Worm (Caenorhabditis elegans) whole organism, late embryonic: Measurements from ENCODE around the gene Y50E8A.12.
"Not testable (repeated sequence)": the region's sequence is repeated elsewhere in the genome, so short reads cannot be mapped to it uniquely, and the experiment has no call there.

Experiments used
- F13H6.1 ChIP-seq: sonication (generic microtip); optimal IDR thresholded peaks from 2 replicates; lab custom pipeline; 2016; ENCODE audit warnings: missing genetic modification characterization, missing compliant biosample characterization
- Y22D7AL.16 ChIP-seq: sonication (generic microtip); optimal IDR thresholded peaks from 2 replicates; lab custom pipeline; 2016; ENCODE audit warnings: missing genetic modification characterization, missing compliant biosample characterization
- ahr-1 ChIP-seq: sonication (generic microtip); optimal IDR thresholded peaks from 2 replicates; lab custom pipeline; 2016; ENCODE audit warnings: missing genetic modification characterization, missing compliant biosample characterization
- ceh-18 ChIP-seq: sonication (generic microtip); optimal IDR thresholded peaks from 2 replicates; lab custom pipeline; 2016; ENCODE audit warnings: missing genetic modification characterization, missing compliant biosample characterization
- ceh-2 ChIP-seq: sonication (generic microtip); optimal IDR thresholded peaks from 2 replicates; lab custom pipeline; 2016; ENCODE audit warnings: missing genotype, missing genetic modification characterization, missing compliant biosample characterization
- ceh-24 ChIP-seq: sonication (generic microtip); optimal IDR thresholded peaks from 2 replicates; lab custom pipeline; 2016; ENCODE audit warnings: mild to moderate bottlenecking, missing genetic modification characterization, missing compliant biosample characterization
- ceh-31 ChIP-seq: sonication (generic microtip); optimal IDR thresholded peaks from 2 replicates; lab custom pipeline; 2016; ENCODE audit warnings: missing genetic modification characterization, missing compliant biosample characterization
- ceh-34 ChIP-seq: sonication (generic microtip); optimal IDR thresholded peaks from 2 replicates; lab custom pipeline; 2016; ENCODE audit warnings: mild to moderate bottlenecking, missing genetic modification characterization, missing compliant biosample characterization
- che-1 ChIP-seq: sonication (generic microtip); optimal IDR thresholded peaks from 2 replicates; lab custom pipeline; 2016; ENCODE audit warnings: mild to moderate bottlenecking, missing genetic modification characterization, missing compliant biosample characterization
- dmd-4 ChIP-seq: sonication (generic microtip); optimal IDR thresholded peaks from 2 replicates; lab custom pipeline; 2016; ENCODE audit warnings: borderline replicate concordance, missing genetic modification characterization, missing compliant biosample characterization
- elt-2 ChIP-seq: sonication (generic microtip); optimal IDR thresholded peaks from 2 replicates; lab custom pipeline; 2016; ENCODE audit warnings: missing genetic modification reagents, missing genetic modification characterization, missing compliant biosample characterization
- eyg-1 ChIP-seq: sonication (generic microtip); optimal IDR thresholded peaks from 2 replicates; lab custom pipeline; 2016; ENCODE audit warnings: missing genotype, missing genetic modification characterization, missing compliant biosample characterization
- fkh-10 ChIP-seq: fragments of 150-350 bp; optimal IDR thresholded peaks from 2 replicates; lab custom pipeline; 2014; ENCODE audit warnings: missing biosample characterization, missing genetic modification reagents, missing genetic modification characterization
- fkh-6 ChIP-seq: sonication (generic microtip); optimal IDR thresholded peaks from 2 replicates; lab custom pipeline; 2016; ENCODE audit warnings: missing genetic modification characterization, missing compliant biosample characterization
- gmeb-2 ChIP-seq: sonication (generic microtip); optimal IDR thresholded peaks from 2 replicates; lab custom pipeline; 2016; ENCODE audit warnings: missing genetic modification characterization, inconsistent platforms, missing compliant biosample characterization
- hlh-30 ChIP-seq: sonication (generic microtip); optimal IDR thresholded peaks from 2 replicates; lab custom pipeline; 2017; ENCODE audit warnings: antibody characterized with exemption, missing genetic modification characterization, missing compliant biosample characterization; ENCODE audit not compliant: insufficient read depth
- hlh-6 ChIP-seq: sonication (generic microtip); optimal IDR thresholded peaks from 2 replicates; lab custom pipeline; 2016; ENCODE audit warnings: missing genotype, missing genetic modification characterization, missing compliant biosample characterization
- hlh-8 ChIP-seq: sonication (generic microtip); optimal IDR thresholded peaks from 2 replicates; lab custom pipeline; 2016; ENCODE audit warnings: missing genotype, missing genetic modification characterization, missing compliant biosample characterization
- lin-11 ChIP-seq: fragments of 200-800 bp; sonication (Bioruptor generic); optimal IDR thresholded peaks from 2 replicates; lab custom pipeline; 2018; ENCODE audit warnings: mild to moderate bottlenecking, missing genetic modification characterization, missing compliant biosample characterization
- madf-2 ChIP-seq: sonication (generic microtip); optimal IDR thresholded peaks from 2 replicates; lab custom pipeline; 2017; ENCODE audit warnings: missing genetic modification characterization, missing compliant biosample characterization
- mec-3 ChIP-seq: sonication (generic microtip); optimal IDR thresholded peaks from 2 replicates; lab custom pipeline; 2016; ENCODE audit warnings: borderline replicate concordance, missing genetic modification characterization, missing compliant biosample characterization
- nhr-11 ChIP-seq: fragments of 150-350 bp; optimal IDR thresholded peaks from 2 replicates; lab custom pipeline; 2014; ENCODE audit warnings: missing biosample characterization, missing genetic modification characterization
- nhr-232 ChIP-seq: sonication (generic microtip); optimal IDR thresholded peaks from 2 replicates; lab custom pipeline; 2016; ENCODE audit warnings: missing genetic modification characterization, missing compliant biosample characterization
- npax-4 ChIP-seq: sonication (generic microtip); optimal IDR thresholded peaks from 2 replicates; lab custom pipeline; 2016; ENCODE audit warnings: missing genetic modification characterization, missing compliant biosample characterization
- pag-3 ChIP-seq: sonication (generic microtip); optimal IDR thresholded peaks from 2 replicates; lab custom pipeline; 2016; ENCODE audit warnings: missing compliant biosample characterization, missing genetic modification characterization, borderline replicate concordance
- pax-1 ChIP-seq: fragments of 150-350 bp; optimal IDR thresholded peaks from 2 replicates; lab custom pipeline; 2014; ENCODE audit warnings: missing biosample characterization, missing genetic modification characterization
- pha-2 ChIP-seq: sonication (generic microtip); optimal IDR thresholded peaks from 2 replicates; lab custom pipeline; 2017; ENCODE audit warnings: mild to moderate bottlenecking, missing genetic modification characterization, missing compliant biosample characterization
- sox-2 ChIP-seq: fragments of 200-800 bp; sonication (Bioruptor generic); IDR thresholded peaks from 2 replicates; pipeline ENCODE4 v1.3.6; 2022; ENCODE audit warnings: missing genetic modification reagents, missing genetic modification characterization, missing compliant biosample characterization
- tbx-2 ChIP-seq: sonication (generic microtip); optimal IDR thresholded peaks from 2 replicates; lab custom pipeline; 2016; ENCODE audit warnings: missing genetic modification characterization, missing compliant biosample characterization
- tbx-7 ChIP-seq: sonication (generic microtip); optimal IDR thresholded peaks from 2 replicates; lab custom pipeline; 2016; ENCODE audit warnings: missing genotype, missing genetic modification characterization, missing compliant biosample characterization
- unc-3 ChIP-seq, 2 experiments: fragments of 200-800 bp in 1 of 2; sonication (Bioruptor generic) in 1 of 2; sonication (generic microtip) in 1 of 2; conservative IDR thresholded peaks in 1 of 2; optimal IDR thresholded peaks in 1 of 2; 2 replicates each; pipeline versions ENCODE4 v1.3.6 to Lab custom; 2016 to 2022; ENCODE audit warnings: missing compliant biosample characterization in 2 of 2, missing genetic modification characterization in 2 of 2, missing genetic modification reagents in 1 of 2
- unc-42 ChIP-seq: sonication (generic microtip); optimal IDR thresholded peaks from 2 replicates; lab custom pipeline; 2016; ENCODE audit warnings: missing genotype, missing genetic modification characterization, missing compliant biosample characterization
- unc-55 ChIP-seq: sonication (generic microtip); optimal IDR thresholded peaks from 2 replicates; lab custom pipeline; 2017; ENCODE audit warnings: missing biosample characterization, missing genetic modification reagents, missing genetic modification characterization
- zip-5 ChIP-seq: sonication (generic microtip); optimal IDR thresholded peaks from 2 replicates; lab custom pipeline; 2016; ENCODE audit warnings: missing genetic modification characterization, missing compliant biosample characterization
- ztf-16 ChIP-seq: sonication (generic microtip); optimal IDR thresholded peaks from 2 replicates; lab custom pipeline; 2017; ENCODE audit warnings: missing genetic modification characterization, missing compliant biosample characterization

Y50E8A.12 gene

DNA sequence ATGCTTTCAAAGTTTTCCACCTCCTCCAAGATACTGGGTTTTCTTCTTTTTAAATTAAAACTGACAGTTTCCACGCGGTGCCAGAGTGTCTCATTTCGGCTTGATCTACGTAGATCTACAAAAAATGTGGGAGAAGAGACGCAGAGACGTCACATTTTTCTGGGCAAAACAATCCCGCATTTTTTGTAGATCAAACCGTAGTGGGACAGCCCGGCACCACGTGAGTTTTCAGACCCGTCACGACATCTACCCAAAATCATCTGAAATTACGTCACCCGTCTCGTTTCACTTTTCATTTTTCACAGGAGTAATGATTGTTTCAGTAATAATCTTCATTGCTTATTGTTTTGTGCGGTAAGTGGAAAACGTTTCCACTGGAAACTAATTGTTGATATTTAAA, 44.4 kb upstream of the Y50E8A.12 start (continued):
- TF ChIP-seq ceh-24 (tag; lab: Kevin White, UChicago) (no peak), hlh-6 (tag; lab: Kevin White, UChicago) (no peak)

- TF ChIP-seq ceh-2, F13H6.1, gmeb-2 (tag; lab: Kevin White, UChicago): not testable (repeated sequence)
- TF ChIP-seq, all 69 proteins: peak for 0; not testable (repeated sequence) for 69
Measured at ce11 chrV:14826952-14827351, 42.9 kb upstream of the Y50E8A.12 start, which contains the start of gene nspa-8. Gene nspa-8 (minus strand): TSS chrV:14827052.

DNA sequence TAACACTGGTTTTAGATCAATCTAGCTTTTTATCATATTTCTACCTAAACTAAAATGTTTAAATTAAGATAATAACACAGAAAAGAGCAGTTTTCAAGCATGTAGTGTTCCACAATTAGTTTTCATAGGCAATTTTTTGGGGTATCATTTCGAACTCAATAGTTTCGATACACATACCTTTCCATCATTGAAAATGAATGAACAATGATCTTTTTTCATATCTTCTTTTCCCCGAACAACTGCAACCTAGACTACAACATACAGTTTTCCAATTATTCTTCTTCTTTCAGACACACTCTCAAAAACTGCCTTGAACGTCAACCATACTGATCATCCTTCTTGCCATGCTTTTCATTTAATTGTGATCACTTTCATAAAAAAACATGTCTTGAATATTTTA, 40.1 kb upstream of the Y50E8A.12 start, which contains the start of gene W06A7.4:
W06A7.4 (plus strand) TSS at position 301 of the 400 bp plus-strand sequence.
- TF ChIP-seq eyg-1 (tag; lab: Kevin White, UChicago): no peak
- no peak for TF ChIP-seq hlh-8 (tag; lab: Kevin White, UChicago)
- no peak for TF ChIP-seq pax-1 (tag; lab: Kevin White, UChicago)
- no peak for TF ChIP-seq Y22D7AL.16 (tag; lab: Kevin White, UChicago)
- no peak for TF ChIP-seq unc-42 (tag; lab: Kevin White, UChicago)
- no peak for TF ChIP-seq lin-11
- no peak for TF ChIP-seq fkh-6 (tag; lab: Kevin White, UChicago)
- TF ChIP-seq zip-5 (tag; lab: Kevin White, UChicago): no peak
- no peak for TF ChIP-seq madf-2 (tag; lab: Kevin White, UChicago)
- no peak for TF ChIP-seq unc-3 (GFP tag; conservative IDR thresholded peaks at IDR 0.05; lab: Robert Waterston, UW)
- TF ChIP-seq unc-3 (tag; optimal IDR thresholded peaks at IDR 0.05; lab: Kevin White, UChicago): no peak
- TF ChIP-seq nhr-11 (tag; lab: Kevin White, UChicago): no peak
- TF ChIP-seq tbx-2 (tag; lab: Kevin White, UChicago): no peak
- TF ChIP-seq dmd-4 (tag; lab: Kevin White, UChicago): no peak

DNA sequence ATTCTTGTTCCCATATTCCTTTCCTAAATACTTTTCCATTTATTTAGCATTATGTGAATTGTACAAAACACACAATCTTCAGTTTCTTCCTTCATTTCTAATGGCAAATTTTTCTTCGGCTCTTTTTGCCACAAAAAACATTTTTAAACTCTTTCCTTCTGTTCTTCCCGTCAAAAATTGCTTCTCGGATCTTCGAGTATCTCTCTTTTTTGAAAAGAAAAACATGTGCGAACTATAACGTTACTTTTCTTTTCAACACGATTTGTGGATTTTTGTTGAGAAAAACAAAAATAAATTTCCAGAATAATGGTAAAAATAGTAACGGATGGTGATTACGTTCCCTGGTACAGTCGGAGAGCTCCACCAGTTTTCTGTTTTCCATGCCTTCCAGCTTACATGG, 37.5 kb upstream of the Y50E8A.12 start, which contains the start of gene W06A7.2:
W06A7.2 (plus strand) TSS at position 301 of the 400 bp plus-strand sequence.
- TF ChIP-seq zip-5 (tag; lab: Kevin White, UChicago) (no peak), elt-2 (tag; lab: Kevin White, UChicago) (no peak), pha-2 (tag; lab: Kevin White, UChicago) (no peak), lin-11 (no peak), pag-3 (no peak), mec-3 (no peak), ztf-16 (tag; lab: Kevin White, UChicago) (no peak), nhr-232 (no peak), hlh-8 (tag; lab: Kevin White, UChicago) (no peak)
- TF ChIP-seq, all 69 proteins: peak for 0

ce11 chrV:14820314-14820713, 36.3 kb upstream of the Y50E8A.12 start:
- no peak for TF ChIP-seq ahr-1 (tag; lab: Kevin White, UChicago)
- TF ChIP-seq unc-55 (GFP tag; lab: Kevin White, UChicago): peak; percentile 24
- peak; percentile 29 for TF ChIP-seq ceh-18 (tag; lab: Kevin White, UChicago)
- no peak for TF ChIP-seq pha-2 (tag; lab: Kevin White, UChicago)
- no peak for TF ChIP-seq ceh-2 (tag; lab: Kevin White, UChicago)

DNA sequence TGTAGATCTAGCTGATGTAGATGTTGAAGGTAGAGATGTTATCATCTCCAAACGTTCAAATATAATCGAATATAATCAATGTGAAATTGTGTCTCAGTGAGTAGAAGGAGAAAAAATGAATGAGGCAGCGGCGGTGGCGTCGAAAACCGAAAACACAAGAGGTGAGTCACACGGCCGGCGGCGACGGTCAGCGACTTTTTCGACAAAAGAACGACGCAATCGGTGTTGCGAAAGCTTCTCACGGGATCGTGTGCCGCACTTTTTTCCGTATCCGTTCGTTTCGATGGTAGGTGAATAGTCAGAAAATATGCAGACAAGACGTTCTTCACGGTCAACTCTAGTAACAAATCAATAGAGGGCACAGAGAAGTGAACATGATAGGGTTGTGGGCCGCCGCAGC, 31.5 kb upstream of the Y50E8A.12 start, which contains the start of gene rin-1:
rin-1 (minus strand) TSS at position 101 of the 400 bp plus-strand sequence.
- TF ChIP-seq che-1 (tag; lab: Kevin White, UChicago) (no peak), ceh-34 (tag; lab: Kevin White, UChicago) (no peak), npax-4 (tag; lab: Kevin White, UChicago) (no peak), ceh-31 (no peak), fkh-10 (GFP tag; lab: Kevin White, UChicago) (no peak), tbx-7 (no peak), sox-2 (GFP tag; lab: Robert Waterston, UW) (no peak), nhr-232 (no peak), mec-3 (no peak), hlh-30 (tag; lab: Kevin White, UChicago) (no peak), unc-42 (tag; lab: Kevin White, UChicago) (no peak)
